Worm (Caenorhabditis elegans) whole organism, L2 larva: ENCODE results near the gene lgc-27.

ENCODE experiments used
- C34F6.9 ChIP-seq: fragments of 150-350 bp; optimal IDR thresholded peaks from 2 replicates; lab custom pipeline; 2014; ENCODE audit warnings: missing biosample characterization, missing genetic modification characterization
- Y55F3AM.14 ChIP-seq: fragments of 200-800 bp; sonication (Bioruptor generic); optimal IDR thresholded peaks from 2 replicates; lab custom pipeline; 2018; ENCODE audit warnings: mild to moderate bottlenecking, missing genetic modification characterization, missing compliant biosample characterization
- alr-1 ChIP-seq: fragments of 150-350 bp; optimal IDR thresholded peaks from 2 replicates; lab custom pipeline; 2014; ENCODE audit warnings: missing biosample characterization, missing genetic modification characterization
- ama-1 ChIP-seq: fragments of 150-350 bp; optimal IDR thresholded peaks from 2 replicates; lab custom pipeline; 2018; ENCODE audit warnings: inconsistent platforms
- ceh-16 ChIP-seq: fragments of 150-350 bp; optimal IDR thresholded peaks from 2 replicates; lab custom pipeline; 2014; ENCODE audit warnings: missing biosample characterization, missing genetic modification characterization
- crh-2 ChIP-seq: sonication (generic microtip); optimal IDR thresholded peaks from 2 replicates; lab custom pipeline; 2017; ENCODE audit warnings: missing biosample characterization, missing genetic modification characterization
- dmd-4 ChIP-seq: sonication (generic microtip); optimal IDR thresholded peaks from 2 replicates; lab custom pipeline; 2017; ENCODE audit warnings: missing biosample characterization, missing genetic modification characterization
- egl-27 ChIP-seq: sonication (generic microtip); optimal IDR thresholded peaks from 3 replicates; lab custom pipeline; 2017; ENCODE audit warnings: missing biosample characterization, missing genetic modification reagents, missing genetic modification characterization
- elt-1 ChIP-seq: fragments of 150-350 bp; optimal IDR thresholded peaks from 2 replicates; lab custom pipeline; 2014; ENCODE audit warnings: missing biosample characterization, missing genetic modification characterization
- elt-3 ChIP-seq: sonication (generic microtip); optimal IDR thresholded peaks from 2 replicates; lab custom pipeline; 2017; ENCODE audit warnings: missing biosample characterization, missing genetic modification characterization
- fos-1 ChIP-seq: fragments of 150-350 bp; optimal IDR thresholded peaks from 2 replicates; lab custom pipeline; 2014; ENCODE audit warnings: missing biosample characterization, missing genetic modification characterization
- gmeb-1 ChIP-seq: fragments of 150-350 bp; optimal IDR thresholded peaks from 2 replicates; lab custom pipeline; 2014; ENCODE audit warnings: missing biosample characterization, missing genetic modification characterization
- lin-13 ChIP-seq: fragments of 150-350 bp; optimal IDR thresholded peaks from 2 replicates; lab custom pipeline; 2014; ENCODE audit warnings: missing biosample characterization, missing genetic modification reagents, missing genetic modification characterization
- lsy-2 ChIP-seq, 2 experiments: fragments of 150-350 bp in 1 of 2; sonication (generic microtip) in 1 of 2; optimal IDR thresholded peaks; 2 replicates each; lab custom pipeline; 2014 to 2017; ENCODE audit warnings: missing biosample characterization in 2 of 2, missing genetic modification characterization in 2 of 2
- mab-5 ChIP-seq: fragments of 150-350 bp; optimal IDR thresholded peaks from 2 replicates; lab custom pipeline; 2014; ENCODE audit warnings: missing biosample characterization, missing genetic modification characterization
- nhr-10 ChIP-seq: sonication (generic microtip); optimal IDR thresholded peaks from 2 replicates; lab custom pipeline; 2017; ENCODE audit warnings: missing biosample characterization, missing genetic modification characterization
- nhr-11 ChIP-seq: fragments of 150-350 bp; optimal IDR thresholded peaks from 2 replicates; lab custom pipeline; 2014; ENCODE audit warnings: missing biosample characterization, missing genetic modification characterization
- nhr-12 ChIP-seq: fragments of 150-350 bp; optimal IDR thresholded peaks from 2 replicates; lab custom pipeline; 2014; ENCODE audit warnings: missing biosample characterization, missing genetic modification characterization
- nhr-23 ChIP-seq: fragments of 150-350 bp; optimal IDR thresholded peaks from 2 replicates; lab custom pipeline; 2014; ENCODE audit warnings: missing biosample characterization, missing genetic modification reagents, missing genetic modification characterization
- nhr-237 ChIP-seq: fragments of 150-350 bp; optimal IDR thresholded peaks from 2 replicates; lab custom pipeline; 2014; ENCODE audit warnings: missing biosample characterization, missing genetic modification characterization
- nhr-25 ChIP-seq: fragments of 150-350 bp; sonication (generic microtip); optimal IDR thresholded peaks from 3 replicates; lab custom pipeline; 2014; ENCODE audit warnings: missing biosample characterization, missing genetic modification characterization
- nhr-6 ChIP-seq: fragments of 150-350 bp; optimal IDR thresholded peaks from 2 replicates; lab custom pipeline; 2014; ENCODE audit warnings: missing biosample characterization, missing genetic modification characterization
- nhr-77 ChIP-seq: fragments of 150-350 bp; optimal IDR thresholded peaks from 2 replicates; lab custom pipeline; 2014; ENCODE audit warnings: missing biosample characterization, missing genetic modification characterization
- peb-1 ChIP-seq: fragments of 150-350 bp; optimal IDR thresholded peaks from 2 replicates; lab custom pipeline; 2014; ENCODE audit warnings: missing biosample characterization, missing genetic modification characterization
- skn-1 ChIP-seq: sonication (generic microtip); optimal IDR thresholded peaks from 2 replicates; lab custom pipeline; 2017; ENCODE audit warnings: missing biosample characterization, missing genetic modification characterization
- sma-3 ChIP-seq: sonication (generic microtip); optimal IDR thresholded peaks from 2 replicates; lab custom pipeline; 2016; ENCODE audit warnings: missing genetic modification reagents, missing genetic modification characterization, missing compliant biosample characterization
- sma-9 ChIP-seq, 2 experiments: fragments of 150-350 bp in 1 of 2; sonication (generic microtip) in 1 of 2; optimal IDR thresholded peaks; 2 replicates each; lab custom pipeline; 2014 to 2016; ENCODE audit warnings: missing genetic modification characterization in 2 of 2, mild to moderate bottlenecking in 1 of 2, missing biosample characterization in 1 of 2, missing compliant biosample characterization in 1 of 2, missing genetic modification reagents in 1 of 2, moderate library complexity in 1 of 2
- snpc-4 ChIP-seq: fragments of 150-350 bp; optimal IDR thresholded peaks from 2 replicates; lab custom pipeline; 2014; ENCODE audit warnings: missing biosample characterization, missing genetic modification characterization
- unc-39 ChIP-seq: fragments of 150-350 bp; optimal IDR thresholded peaks from 2 replicates; lab custom pipeline; 2014; ENCODE audit warnings: missing biosample characterization, missing genetic modification characterization
- ztf-1 ChIP-seq: fragments of 200-800 bp; sonication (Bioruptor generic); conservative IDR thresholded peaks from 2 replicates; pipeline ENCODE4 v1.3.6; 2022; ENCODE audit warnings: missing genetic modification characterization, missing compliant biosample characterization
- ztf-11 ChIP-seq: sonication (generic microtip); optimal IDR thresholded peaks from 2 replicates; lab custom pipeline; 2017; ENCODE audit warnings: missing biosample characterization, missing genetic modification characterization
- ztf-4 ChIP-seq: fragments of 150-350 bp; optimal IDR thresholded peaks from 2 replicates; lab custom pipeline; 2014; ENCODE audit warnings: missing biosample characterization, missing genetic modification characterization

lgc-27 gene

DNA sequence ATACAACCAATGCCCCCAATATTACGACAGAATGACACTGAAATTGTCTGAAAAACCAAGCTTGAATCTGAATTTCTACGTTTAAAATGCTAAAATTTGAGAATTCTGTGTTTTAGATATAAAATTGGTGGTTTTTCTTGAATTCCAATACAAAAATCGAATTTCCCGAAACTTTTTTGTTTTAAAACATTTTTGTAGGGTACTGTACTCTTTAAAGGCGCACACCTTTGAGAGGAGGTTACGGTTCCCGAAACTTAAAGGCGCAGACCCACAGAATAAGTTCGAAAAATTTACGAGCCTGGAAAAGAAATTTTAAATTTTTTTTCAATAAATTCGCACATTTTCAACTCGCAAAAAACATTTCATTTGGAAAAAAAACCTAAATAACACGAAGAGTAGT lies 44.2 kb upstream of the lgc-27 start:
- TF ChIP-seq lin-13 (GFP tag; lab: Kevin White, UChicago) = no peak
- no peak for TF ChIP-seq nhr-10
- no peak for TF ChIP-seq unc-39 (tag; lab: Kevin White, UChicago)
- TF ChIP-seq sma-9 (GFP tag; optimal IDR thresholded peaks at IDR 0.05; lab: Kevin White, UChicago) = no peak
- TF ChIP-seq sma-9 (tag; optimal IDR thresholded peaks at IDR 0.05; lab: Kevin White, UChicago) = no peak
- TF ChIP-seq crh-2 (tag; lab: Kevin White, UChicago) = no peak

DNA sequence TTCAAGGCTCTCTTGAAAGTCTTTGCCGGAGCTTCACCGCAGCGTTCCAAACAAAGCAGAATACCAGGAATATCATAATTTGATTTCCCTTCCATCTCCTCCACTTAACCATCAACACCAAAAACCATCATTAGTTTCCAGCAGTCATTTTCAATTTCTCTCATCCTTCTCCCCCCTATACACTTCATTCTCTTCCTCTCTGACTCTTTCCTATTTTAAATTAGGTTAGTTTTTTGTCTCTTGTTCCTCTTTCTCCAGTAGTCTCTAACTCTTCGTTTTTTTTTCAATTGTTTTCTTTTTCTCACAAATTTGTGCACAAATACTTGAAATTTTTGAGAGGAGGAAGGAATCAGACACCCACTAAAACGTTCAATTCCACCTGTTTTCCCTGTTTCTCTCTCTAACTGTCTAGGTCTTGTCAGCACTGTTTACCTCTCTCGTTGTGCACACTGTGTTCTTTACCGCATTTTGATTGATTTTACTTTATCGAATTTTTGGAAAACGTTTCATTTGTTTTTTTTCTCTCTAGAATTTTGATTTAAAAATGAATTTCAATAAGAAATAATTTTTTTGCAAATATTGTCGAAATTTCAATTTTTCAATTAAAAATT lies 42.1 kb upstream of the lgc-27 start:
- TF ChIP-seq nhr-25 (tag; lab: Kevin White, UChicago) = no peak
- no peak for TF ChIP-seq nhr-237 (tag; lab: Kevin White, UChicago)
- no peak for TF ChIP-seq nhr-12 (tag; lab: Kevin White, UChicago)
- no peak for TF ChIP-seq ztf-1 (GFP tag; lab: Robert Waterston, UW)
- peak; percentile 26 for TF ChIP-seq fos-1 (tag; lab: Kevin White, UChicago)
- TF ChIP-seq peb-1 (tag; lab: Kevin White, UChicago) = no peak
- no peak for TF ChIP-seq elt-3
- no peak for TF ChIP-seq skn-1 (tag; lab: Kevin White, UChicago)
- no peak for TF ChIP-seq gmeb-1 (tag; lab: Kevin White, UChicago)
- peak; percentile 32 for TF ChIP-seq C34F6.9
- peak; percentile 23 for TF ChIP-seq crh-2 (tag; lab: Kevin White, UChicago)
- TF ChIP-seq ztf-4 = no peak
- no peak for TF ChIP-seq sma-9 (GFP tag; optimal IDR thresholded peaks at IDR 0.05; lab: Kevin White, UChicago)
- no peak for TF ChIP-seq sma-9 (tag; optimal IDR thresholded peaks at IDR 0.05; lab: Kevin White, UChicago)
- no peak for TF ChIP-seq unc-39 (tag; lab: Kevin White, UChicago)
- TF ChIP-seq, all 48 proteins: peak for 3

DNA sequence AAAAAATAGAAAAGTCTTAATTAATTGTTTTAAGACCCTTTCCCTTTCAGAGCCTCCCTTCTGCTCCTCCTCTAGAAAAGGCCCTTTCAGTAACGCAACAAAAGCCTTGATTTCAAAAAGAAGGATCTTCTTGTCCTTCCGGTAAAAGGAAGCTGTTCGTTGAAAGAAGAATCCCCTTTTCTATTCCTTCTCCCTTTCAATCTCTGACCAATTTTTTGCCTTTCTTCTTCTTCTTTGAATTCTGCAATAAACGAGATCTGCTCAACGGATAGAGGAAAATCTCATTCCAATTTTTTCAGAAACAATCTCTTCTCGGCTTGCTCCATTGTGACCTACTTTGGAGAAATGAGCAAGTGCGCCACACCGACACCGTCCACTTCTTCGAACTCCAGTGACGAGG lies 40.8 kb upstream of the lgc-27 start, which contains the start of gene F35D11.3:
Gene F35D11.3 (plus strand): TSS at position 300 of the 400 bp plus-strand sequence.
- TF ChIP-seq alr-1 (tag; lab: Kevin White, UChicago) = no peak
- no peak for TF ChIP-seq ceh-16 (tag; lab: Kevin White, UChicago)
- TF ChIP-seq peb-1 (tag; lab: Kevin White, UChicago) = no peak
- TF ChIP-seq ztf-11 (tag; lab: Kevin White, UChicago) = no peak
- no peak for TF ChIP-seq snpc-4 (tag; lab: Kevin White, UChicago)
- TF ChIP-seq ama-1 (lab: Kevin White, UChicago) = no peak
- TF ChIP-seq elt-3 = no peak
- TF ChIP-seq egl-27 (tag; lab: Kevin White, UChicago) = no peak
- no peak for TF ChIP-seq nhr-77 (tag; lab: Kevin White, UChicago)
- no peak for TF ChIP-seq Y55F3AM.14
- TF ChIP-seq nhr-25 (tag; lab: Kevin White, UChicago) = no peak
- TF ChIP-seq sma-3 (GFP tag; lab: Kevin White, UChicago) = no peak
- no peak for TF ChIP-seq nhr-11 (tag; lab: Kevin White, UChicago)
- no peak for TF ChIP-seq dmd-4
- no peak for TF ChIP-seq nhr-23 (tag; lab: Kevin White, UChicago)

ce11 chrII:4612694-4613093 lies 36.2 kb upstream of the lgc-27 start, which contains the start of gene pqn-35:
TSS of gene pqn-35 (plus strand) at chrII:4612994.
- TF ChIP-seq nhr-237 (tag; lab: Kevin White, UChicago) (no peak), ztf-4 (no peak), ama-1 (lab: Kevin White, UChicago) (no peak)
- TF ChIP-seq, all 48 proteins: peak for 0

DNA sequence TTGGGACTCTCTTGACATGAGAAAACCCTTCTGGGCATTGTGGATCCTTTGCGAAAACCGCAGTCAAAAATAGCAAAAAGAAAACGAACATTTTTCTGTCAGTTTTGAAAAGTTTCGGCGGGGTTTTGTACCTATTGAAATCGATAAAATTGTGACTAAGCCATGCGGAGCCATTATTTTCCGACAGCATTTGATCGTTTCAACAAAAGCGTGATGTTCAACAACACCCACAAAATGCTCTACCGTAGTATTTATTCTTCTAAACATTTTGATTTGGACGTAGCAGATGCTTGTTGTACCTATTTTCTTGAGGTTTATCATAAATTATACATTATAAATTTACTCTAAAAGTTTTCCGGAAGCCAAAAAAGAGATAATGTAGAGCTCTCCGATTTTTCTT lies 32.4 kb upstream of the lgc-27 start, which contains the start of gene clec-136:
Gene clec-136 (minus strand): TSS at position 101 of the 400 bp plus-strand sequence.
- TF ChIP-seq mab-5 (tag; lab: Kevin White, UChicago) (no peak), crh-2 (tag; lab: Kevin White, UChicago) (no peak), C34F6.9 (no peak), nhr-12 (tag; lab: Kevin White, UChicago) (no peak), nhr-6 (tag; lab: Kevin White, UChicago) (no peak), snpc-4 (tag; lab: Kevin White, UChicago) (no peak), dmd-4 (no peak), ztf-4 (no peak), sma-3 (GFP tag; lab: Kevin White, UChicago) (no peak), elt-1 (tag; lab: Kevin White, UChicago) (no peak), lsy-2 (tag; optimal IDR thresholded peaks at IDR 0.05; lab: Kevin White, UChicago) (no peak)
